Fruit fly (Drosophila melanogaster): ENCODE results near the gene CecA1.

DNA sequence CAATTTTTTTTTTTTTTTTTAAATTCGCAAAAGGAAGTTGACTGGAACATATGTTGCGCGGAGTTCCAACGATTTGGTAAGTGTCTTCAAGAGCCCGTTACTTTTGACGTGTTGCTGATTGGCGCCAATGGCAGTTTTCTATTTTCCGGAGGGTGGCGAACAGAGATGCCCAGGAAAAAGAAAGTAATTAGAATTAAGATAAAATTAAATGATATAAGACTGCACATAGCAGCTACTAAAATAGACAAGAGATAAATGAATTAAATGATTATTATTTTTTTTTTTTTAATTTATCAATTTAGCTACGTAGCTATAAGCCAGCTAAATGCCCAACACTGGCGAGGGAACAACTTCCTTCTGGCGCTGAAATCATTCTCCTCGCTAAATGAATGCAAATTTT, 11.6 kb downstream of the CecA1 start:
- no peak for TF ChIP-seq Sin3A (optimal IDR thresholded peaks at IDR 0.05)
- TF ChIP-seq h (optimal IDR thresholded peaks at IDR 0.05), result no peak
- TF ChIP-seq Myc (optimal IDR thresholded peaks at IDR 0.05), result no peak
- no peak for TF ChIP-seq ttk (optimal IDR thresholded peaks at IDR 0.05)
- no peak for TF ChIP-seq psq (optimal IDR thresholded peaks at IDR 0.05)
